Worm (Caenorhabditis elegans) whole organism, L4/young adult: ENCODE results near the gene ftn-1.

Source experiments
- dao-5 ChIP-seq: sonication (generic microtip); optimal IDR thresholded peaks from 2 replicates; lab custom pipeline; 2016; ENCODE audit warnings: missing genotype, missing genetic modification characterization, moderate library complexity, missing compliant biosample characterization
- him-1 ChIP-seq: sonication (generic microtip); optimal IDR thresholded peaks from 2 replicates; lab custom pipeline; 2016; ENCODE audit warnings: missing genotype, missing genetic modification reagents, missing genetic modification characterization, missing compliant biosample characterization

- TF ChIP-seq him-1 (tag; lab: Kevin White, UChicago) (no peak), dao-5 (tag; lab: Kevin White, UChicago) (no peak)
These were observed 23.6 kb upstream of the ftn-1 start, which contains the start of gene F19F10.14 for ce11 chrV:7570955-7571354.
